Fruit fly (Drosophila melanogaster): ENCODE measurements around the gene CG15478.

The CG15478 gene

dm6 chrX:7698000-7698896 lies 19.5 kb downstream of the CG15478 start (continued):
- TF ChIP-seq CG10366 (GFP tag; IDR thresholded peaks at IDR 0.05), result peak; percentile 96
- TF ChIP-seq gcm (GFP tag; optimal IDR thresholded peaks at IDR 0.05), result peak; percentile 94
- peak; percentile 96 for TF ChIP-seq lbe (GFP tag; optimal IDR thresholded peaks at IDR 0.05)
- TF ChIP-seq peb (GFP tag; IDR thresholded peaks at IDR 0.05), result peak; percentile 91
- TF ChIP-seq CG16813 (GFP tag; IDR thresholded peaks at IDR 0.05; ENCODE audit: partially characterized antibody), result no peak
- TF ChIP-seq Sox102F (GFP tag; optimal IDR thresholded peaks at IDR 0.05), result peak; percentile 99
- TF ChIP-seq Mes4 (GFP tag; optimal IDR thresholded peaks at IDR 0.05), result peak; percentile 88
- peak; percentile 81 for TF ChIP-seq ab (GFP tag; optimal IDR thresholded peaks at IDR 0.05)
- peak; percentile 80; the same call in 1 of the 2 replicates for TF ChIP-seq aop (GFP tag; IDR thresholded peaks at IDR 0.05)
- TF ChIP-seq CG9876 (GFP tag; optimal IDR thresholded peaks at IDR 0.05), result peak; percentile 66
- no peak for TF ChIP-seq tll (GFP tag; optimal IDR thresholded peaks at IDR 0.05)
- TF ChIP-seq CG18262 (tag; optimal IDR thresholded peaks at IDR 0.05), result peak; percentile 94
- TF ChIP-seq gfzf (GFP tag; optimal IDR thresholded peaks at IDR 0.05), result no peak
- TF ChIP-seq D19B (GFP tag; optimal IDR thresholded peaks at IDR 0.05), result peak; percentile 87
- TF ChIP-seq Hr39 (optimal IDR thresholded peaks at IDR 0.05), result no peak
- TF ChIP-seq wek (GFP tag; optimal IDR thresholded peaks at IDR 0.05), result peak; percentile 74
- peak; percentile 96 for TF ChIP-seq CG7556 (GFP tag; optimal IDR thresholded peaks at IDR 0.05)
- TF ChIP-seq Eip74EF (GFP tag; optimal IDR thresholded peaks at IDR 0.05), result peak in 1 of 2 experiments; percentile 97
- TF ChIP-seq Opbp (GFP tag; IDR thresholded peaks at IDR 0.05; ENCODE audit: partially characterized antibody), result no peak
- TF ChIP-seq CG13624 (GFP tag; optimal IDR thresholded peaks at IDR 0.05), result peak; percentile 91
- TF ChIP-seq CG2875 (GFP tag; optimal IDR thresholded peaks at IDR 0.05), result peak; percentile 91
- peak; percentile 95 for TF ChIP-seq Hr3 (GFP tag; optimal IDR thresholded peaks at IDR 0.05)
- peak; percentile 33 for TF ChIP-seq cg (GFP tag; optimal IDR thresholded peaks at IDR 0.05)
- TF ChIP-seq CG9609 (GFP tag; optimal IDR thresholded peaks at IDR 0.05), result peak; percentile 82
- peak; percentile 31 for TF ChIP-seq MESR4 (GFP tag; optimal IDR thresholded peaks at IDR 0.05)
- TF ChIP-seq CG12299 (tag; optimal IDR thresholded peaks at IDR 0.05), result peak; percentile 93
- peak; percentile 76 for TF ChIP-seq CG2202 (tag; optimal IDR thresholded peaks at IDR 0.05)
- TF ChIP-seq CG1024 (GFP tag; IDR thresholded peaks at IDR 0.05), result peak; percentile 92
- peak; percentile 84 for TF ChIP-seq CG8281 (tag; optimal IDR thresholded peaks at IDR 0.05)
- peak; percentile 92 for TF ChIP-seq org-1 (GFP tag; optimal IDR thresholded peaks at IDR 0.05)
- TF ChIP-seq H2.0 (GFP tag; IDR thresholded peaks at IDR 0.05), result peak; percentile 96
- peak; percentile 85; the same call in 2 of the 3 replicates for TF ChIP-seq gce (GFP tag; IDR thresholded peaks at IDR 0.05)
- peak; percentile 94 for TF ChIP-seq CG17328 (GFP tag; IDR thresholded peaks at IDR 0.05)
- no peak for TF ChIP-seq Kr (GFP tag; optimal IDR thresholded peaks at IDR 0.05)
- peak; percentile 91 for TF ChIP-seq CG4854 (GFP tag; optimal IDR thresholded peaks at IDR 0.05)
- TF ChIP-seq tna (GFP tag; IDR thresholded peaks at IDR 0.05; ENCODE audit: partially characterized antibody), result no peak
- TF ChIP-seq CG5245 (GFP tag; optimal IDR thresholded peaks at IDR 0.05), result peak; percentile 88
- TF ChIP-seq CG10267 (tag; optimal IDR thresholded peaks at IDR 0.05), result peak; percentile 89
- TF ChIP-seq yki (optimal IDR thresholded peaks at IDR 0.05), result no peak
- no peak for TF ChIP-seq sna (GFP tag; IDR thresholded peaks at IDR 0.05; ENCODE audit: partially characterized antibody)
- TF ChIP-seq ranshi (GFP tag; IDR thresholded peaks at IDR 0.05), result peak; percentile 95
- TF ChIP-seq phol (tag; optimal IDR thresholded peaks at IDR 0.05), result peak; percentile 96
- TF ChIP-seq Trl (optimal IDR thresholded peaks at IDR 0.05), result peak; percentile 61 to 89
- peak; percentile 77 for TF ChIP-seq Trl (GFP tag; optimal IDR thresholded peaks at IDR 0.05)
- peak; percentile 89 for TF ChIP-seq toy (GFP tag; IDR thresholded peaks at IDR 0.05)
- TF ChIP-seq Max (GFP tag; optimal IDR thresholded peaks at IDR 0.05), result peak; percentile 92
- peak; percentile 91 for TF ChIP-seq CG31224 (GFP tag; IDR thresholded peaks at IDR 0.05)
- peak; percentile 78; the same call in 2 of the 3 replicates for TF ChIP-seq Optix (GFP tag; IDR thresholded peaks at IDR 0.05)
- TF ChIP-seq cato (GFP tag; optimal IDR thresholded peaks at IDR 0.05; ENCODE audit: borderline replicate concordance), result peak; percentile 80

Measured in whole organism, embryonic.